Fruit fly (Drosophila melanogaster) whole organism, embryonic: Measurements from ENCODE around the gene CG10761.

ENCODE experiments used
- CG10147 ChIP-seq: fragments of 200-800 bp; sonication (Bioruptor generic); optimal IDR thresholded peaks from 2 replicates; lab custom pipeline; 2019; ENCODE audit warnings: missing biosample characterization, mild to moderate bottlenecking, missing genetic modification characterization, moderate library complexity
- CG10431 ChIP-seq: fragments of 200-800 bp; sonication (Bioruptor generic); optimal IDR thresholded peaks from 3 replicates; lab custom pipeline; 2018; ENCODE audit warnings: missing biosample characterization, mild to moderate bottlenecking, missing genetic modification characterization
- CG11696 ChIP-seq: fragments of 200-800 bp; sonication (Bioruptor generic); IDR thresholded peaks from 2 replicates; pipeline ENCODE4 v1.3.6; 2022; ENCODE audit warnings: missing biosample characterization, missing genetic modification characterization
- CG11723 ChIP-seq: fragments of 200-800 bp; sonication (Bioruptor generic); optimal IDR thresholded peaks from 2 replicates; lab custom pipeline; 2017; ENCODE audit warnings: missing biosample characterization, mild to moderate bottlenecking, missing genetic modification characterization
- CG12236 ChIP-seq: fragments of 200-800 bp; sonication (Bioruptor generic); optimal IDR thresholded peaks from 2 replicates; lab custom pipeline; 2016; ENCODE audit warnings: missing biosample characterization, missing genetic modification characterization
- CG15073 ChIP-seq: fragments of 200-800 bp; sonication (Bioruptor generic); optimal IDR thresholded peaks from 2 replicates; lab custom pipeline; 2016; ENCODE audit warnings: missing biosample characterization, missing genetic modification characterization
- CG16779 ChIP-seq: fragments of 200-800 bp; sonication (Bioruptor generic); IDR thresholded peaks from 2 replicates; pipeline ENCODE4 v1.3.6; 2022; ENCODE audit warnings: missing biosample characterization, missing genetic modification characterization
- CG16815 ChIP-seq: fragments of 200-800 bp; sonication (Bioruptor generic); optimal IDR thresholded peaks from 3 replicates; lab custom pipeline; 2017; ENCODE audit warnings: missing biosample characterization, mild to moderate bottlenecking, missing genetic modification characterization
- CG18011 ChIP-seq: fragments of 200-800 bp; sonication (Bioruptor generic); optimal IDR thresholded peaks from 2 replicates; lab custom pipeline; 2017; ENCODE audit warnings: missing biosample characterization, missing genetic modification characterization, mild to moderate bottlenecking, moderate library complexity, missing genotype
- CG2712 ChIP-seq: fragments of 200-800 bp; optimal IDR thresholded peaks from 3 replicates; lab custom pipeline; 2019; ENCODE audit warnings: missing biosample characterization, mild to moderate bottlenecking, missing genetic modification characterization, moderate library complexity
- CG2875 ChIP-seq: fragments of 200-800 bp; sonication (Bioruptor generic); optimal IDR thresholded peaks from 2 replicates; lab custom pipeline; 2017; ENCODE audit warnings: missing biosample characterization, mild to moderate bottlenecking, missing genetic modification characterization, missing genetic modification reagents
- CG3065 ChIP-seq: fragments of 200-800 bp; sonication (Bioruptor generic); optimal IDR thresholded peaks from 2 replicates; lab custom pipeline; 2016; ENCODE audit warnings: missing biosample characterization, missing genetic modification characterization
- CG31388 ChIP-seq: fragments of 200-800 bp; sonication (Bioruptor generic); optimal IDR thresholded peaks from 2 replicates; lab custom pipeline; 2016; ENCODE audit warnings: missing biosample characterization, missing genetic modification characterization
- CG34376 ChIP-seq: fragments of 200-800 bp; sonication (Bioruptor generic); optimal IDR thresholded peaks from 2 replicates; lab custom pipeline; 2018; ENCODE audit warnings: missing biosample characterization, mild to moderate bottlenecking, missing genetic modification characterization
- CG6689 ChIP-seq: fragments of 200-800 bp; sonication (Bioruptor generic); IDR thresholded peaks from 2 replicates; pipeline ENCODE4 v1.3.6; 2022; ENCODE audit warnings: missing biosample characterization, missing genetic modification characterization
- CG7271 ChIP-seq: fragments of 200-800 bp; sonication (Bioruptor generic); optimal IDR thresholded peaks from 2 replicates; lab custom pipeline; 2018; ENCODE audit warnings: missing biosample characterization, mild to moderate bottlenecking, missing genetic modification characterization, moderate library complexity
- CG7745 ChIP-seq: fragments of 200-800 bp; sonication (Bioruptor generic); optimal IDR thresholded peaks from 2 replicates; lab custom pipeline; 2018; ENCODE audit warnings: missing biosample characterization, mild to moderate bottlenecking, missing genetic modification characterization, moderate library complexity
- CG7786 ChIP-seq: fragments of 200-800 bp; sonication (Bioruptor generic); optimal IDR thresholded peaks from 2 replicates; lab custom pipeline; 2016; ENCODE audit warnings: missing biosample characterization, missing genetic modification characterization
- CG7839 ChIP-seq: fragments of 200-800 bp; sonication (Bioruptor generic); optimal IDR thresholded peaks from 3 replicates; lab custom pipeline; 2018; ENCODE audit warnings: missing biosample characterization, mild to moderate bottlenecking, missing genetic modification characterization, moderate library complexity
- CG7963 ChIP-seq: fragments of 200-800 bp; sonication (Bioruptor generic); IDR thresholded peaks from 3 replicates; pipeline ENCODE4 v1.3.6; 2022; ENCODE audit warnings: missing biosample characterization, missing genetic modification characterization; ENCODE audit not compliant: partially characterized antibody
- CG8359 ChIP-seq: fragments of 200-800 bp; sonication (Bioruptor generic); optimal IDR thresholded peaks from 2 replicates; lab custom pipeline; 2017; ENCODE audit warnings: missing biosample characterization, mild to moderate bottlenecking, missing genetic modification characterization, borderline replicate concordance
- CG8765 ChIP-seq: fragments of 200-800 bp; sonication (Bioruptor generic); IDR thresholded peaks from 2 replicates; pipeline ENCODE4 v1.3.6; 2022; ENCODE audit warnings: missing biosample characterization, missing genetic modification characterization
- Ets97D ChIP-seq: fragments of 200-800 bp; sonication (Bioruptor generic); optimal IDR thresholded peaks from 3 replicates; lab custom pipeline; 2016; ENCODE audit warnings: missing biosample characterization, missing genetic modification characterization
- Hey ChIP-seq: fragments of 200-800 bp; sonication (Bioruptor generic); optimal IDR thresholded peaks from 3 replicates; lab custom pipeline; 2018; ENCODE audit warnings: missing biosample characterization, mild to moderate bottlenecking, missing genetic modification characterization
- HmgD ChIP-seq: fragments of 200-800 bp; sonication (Bioruptor generic); optimal IDR thresholded peaks from 3 replicates; lab custom pipeline; 2016; ENCODE audit warnings: missing biosample characterization, missing genetic modification characterization
- Hmx ChIP-seq: fragments of 200-800 bp; sonication (Bioruptor generic); optimal IDR thresholded peaks from 2 replicates; lab custom pipeline; 2016; ENCODE audit warnings: missing biosample characterization, missing genetic modification characterization
- PHDP ChIP-seq: fragments of 200-800 bp; sonication (Bioruptor generic); optimal IDR thresholded peaks from 3 replicates; lab custom pipeline; 2018; ENCODE audit warnings: missing biosample characterization, mild to moderate bottlenecking, missing genetic modification characterization, moderate library complexity
- Poxn ChIP-seq: fragments of 200-800 bp; sonication (Bioruptor generic); IDR thresholded peaks from 2 replicates; pipeline ENCODE4 v1.3.6; 2022; ENCODE audit warnings: missing biosample characterization, missing genetic modification characterization
- Sry-δ ChIP-seq: fragments of 200-800 bp; sonication (Bioruptor generic); optimal IDR thresholded peaks from 2 replicates; lab custom pipeline; 2016; ENCODE audit warnings: missing biosample characterization, missing genetic modification characterization
- ara ChIP-seq: fragments of 200-800 bp; sonication (Bioruptor generic); IDR thresholded peaks from 2 replicates; pipeline ENCODE4 v1.3.6; 2022; ENCODE audit warnings: missing biosample characterization, missing genetic modification characterization
- bbx ChIP-seq: fragments of 200-800 bp; sonication (Bioruptor generic); IDR thresholded peaks from 2 replicates; pipeline ENCODE4 v1.3.6; 2022; ENCODE audit warnings: missing biosample characterization, missing genetic modification characterization; ENCODE audit not compliant: partially characterized antibody
- corto ChIP-seq: fragments of 200-800 bp; sonication (Bioruptor generic); optimal IDR thresholded peaks from 2 replicates; lab custom pipeline; 2016; ENCODE audit warnings: missing biosample characterization, mild to moderate bottlenecking, missing genetic modification characterization, moderate library complexity
- crol ChIP-seq: fragments of 200-800 bp; sonication (Bioruptor generic); IDR thresholded peaks from 2 replicates; pipeline ENCODE4 v1.3.6; 2022; ENCODE audit warnings: missing biosample characterization, missing genetic modification characterization
- disco-r ChIP-seq: fragments of 200-800 bp; sonication (Bioruptor generic); optimal IDR thresholded peaks from 2 replicates; lab custom pipeline; 2016; ENCODE audit warnings: missing biosample characterization, missing genetic modification characterization
- ewg ChIP-seq: fragments of 200-800 bp; sonication (Bioruptor generic); optimal IDR thresholded peaks from 3 replicates; lab custom pipeline; 2017; ENCODE audit warnings: mild to moderate bottlenecking, missing biosample characterization, missing genetic modification reagents, missing genetic modification characterization
- jumu ChIP-seq: fragments of 200-800 bp; sonication (Bioruptor generic); optimal IDR thresholded peaks from 3 replicates; lab custom pipeline; 2016; ENCODE audit warnings: missing biosample characterization, missing genetic modification characterization
- lola ChIP-seq, 3 experiments: fragments of >200 bp in 2 of 3; fragments of 200-800 bp in 1 of 3; sonication (Bioruptor generic) in 1 of 3; optimal IDR thresholded peaks; 2 replicates each; lab custom pipeline; 2017 to 2019; ENCODE audit warnings: missing biosample characterization in 3 of 3, missing genetic modification characterization in 3 of 3, mild to moderate bottlenecking in 1 of 3, moderate library complexity in 1 of 3
- lov ChIP-seq, 2 experiments: fragments of 200-800 bp in 1 of 2; fragments of >200 bp in 1 of 2; sonication (Bioruptor generic) in 1 of 2; IDR thresholded peaks in 1 of 2; optimal IDR thresholded peaks in 1 of 2; 2 replicates in 1 of 2; 3 replicates in 1 of 2; pipeline versions ENCODE4 v1.3.6 to Lab custom; 2017 to 2022; ENCODE audit warnings: missing biosample characterization in 1 of 2, missing genetic modification characterization in 1 of 2
- org-1 ChIP-seq: fragments of 200-800 bp; sonication (Bioruptor generic); optimal IDR thresholded peaks from 2 replicates; lab custom pipeline; 2017; ENCODE audit warnings: missing biosample characterization, missing genetic modification characterization
- pho ChIP-seq: fragments of 200-800 bp; sonication (Bioruptor generic); optimal IDR thresholded peaks from 2 replicates; lab custom pipeline; 2016; ENCODE audit warnings: missing biosample characterization, missing genetic modification characterization
- phol ChIP-seq: fragments of 200-800 bp; sonication (Bioruptor generic); optimal IDR thresholded peaks from 3 replicates; lab custom pipeline; 2018; ENCODE audit warnings: missing biosample characterization, mild to moderate bottlenecking, missing genetic modification characterization, moderate library complexity
- row ChIP-seq: fragments of 200-800 bp; sonication (Bioruptor generic); IDR thresholded peaks from 3 replicates; pipeline ENCODE4 v1.3.6; 2022; ENCODE audit warnings: missing biosample characterization, missing genetic modification characterization
- sens ChIP-seq: fragments of 200-800 bp; sonication (Bioruptor generic); peaks from one replicate; lab custom pipeline; 2016; ENCODE audit warnings: missing biosample characterization, missing genetic modification characterization
- slp2 ChIP-seq: fragments of 200-800 bp; sonication (Bioruptor generic); optimal IDR thresholded peaks from 2 replicates; lab custom pipeline; 2016; ENCODE audit warnings: missing biosample characterization, missing genetic modification characterization
- ssp ChIP-seq: fragments of 200-800 bp; sonication (Bioruptor generic); IDR thresholded peaks from 2 replicates; pipeline ENCODE4 v1.3.6; 2022; ENCODE audit warnings: missing biosample characterization, missing genetic modification characterization
- tgo ChIP-seq: fragments of 200-800 bp; sonication (Bioruptor generic); IDR thresholded peaks from 3 replicates; pipeline ENCODE4 v1.3.6; 2022; ENCODE audit warnings: missing biosample characterization, missing genetic modification characterization
- toy ChIP-seq: fragments of 200-800 bp; sonication (Bioruptor generic); IDR thresholded peaks from 2 replicates; pipeline ENCODE4 v1.3.6; 2022; ENCODE audit warnings: missing biosample characterization, missing genetic modification characterization
- wek ChIP-seq: fragments of 200-800 bp; sonication (Bioruptor generic); optimal IDR thresholded peaks from 3 replicates; lab custom pipeline; 2018; ENCODE audit warnings: missing biosample characterization, mild to moderate bottlenecking, missing genetic modification characterization, moderate library complexity

Gene CG10761

dm6 chrX:8113386-8114279, 49.0 kb downstream of the CG10761 start (continued):
- TF ChIP-seq phol (tag; lab: Kevin White, UChicago) (peak; percentile 15), CG7786 (GFP tag; lab: Kevin White, UChicago) (peak; percentile 69), Hey (tag; lab: Kevin White, UChicago) (no peak), HmgD (no peak), CG7963 (GFP tag; lab: Robert Waterston, UW) (no peak), wek (no peak), CG34376 (peak; percentile 34), CG10147 (GFP tag; lab: Kevin White, UChicago) (peak; percentile 69), CG16779 (0 out of 2 replicates have a peak, but pooled peaks have one; percentile 32), CG16815 (GFP tag; lab: Kevin White, UChicago) (no peak), row (peak; percentile 85), CG10431 (GFP tag; lab: Kevin White, UChicago) (no peak), jumu (no peak), pho (GFP tag; lab: Kevin White, UChicago) (peak; percentile 62), toy (GFP tag; lab: Robert Waterston, UW) (peak; percentile 45; the same call in 1 of the 2 replicates), lov (optimal IDR thresholded peaks at IDR 0.05; lab: Kevin White, UChicago) (no peak), lov (GFP tag; IDR thresholded peaks at IDR 0.05; lab: Robert Waterston, UW) (no peak), sens (peak; percentile 72), bbx (GFP tag; lab: Robert Waterston, UW) (no peak), CG12236 (GFP tag; lab: Kevin White, UChicago) (no peak), Ets97D (GFP tag; lab: Kevin White, UChicago) (no peak), CG18011 (peak; percentile 48), org-1 (GFP tag; lab: Kevin White, UChicago) (peak; percentile 36), CG15073 (GFP tag; lab: Kevin White, UChicago) (no peak), crol (GFP tag; lab: Robert Waterston, UW) (no peak), CG6689 (GFP tag; lab: Robert Waterston, UW) (0 out of 2 replicates have a peak, but pooled peaks have one; percentile 18), CG7745 (no peak), CG7271 (tag; lab: Kevin White, UChicago) (no peak), ewg (GFP tag; lab: Kevin White, UChicago) (no peak), Poxn (GFP tag; lab: Robert Waterston, UW) (peak; percentile 72), CG2712 (tag; lab: Kevin White, UChicago) (peak; percentile 38), CG3065 (no peak), disco-r (GFP tag; lab: Kevin White, UChicago) (peak; percentile 4), CG31388 (GFP tag; lab: Kevin White, UChicago) (no peak), CG11723 (GFP tag; lab: Kevin White, UChicago) (no peak), CG7839 (tag; lab: Kevin White, UChicago) (peak; percentile 75), CG8765 (GFP tag; lab: Robert Waterston, UW) (no peak; the same call in 1 of the 2 replicates), Sry-δ (GFP tag; lab: Kevin White, UChicago) (peak; percentile 24), tgo (peak; percentile 60), slp2 (GFP tag; lab: Kevin White, UChicago) (no peak), PHDP (peak; percentile 63), lola (GFP tag; optimal IDR thresholded peaks at IDR 0.05; lab: Kevin White, UChicago) (no peak), ara (GFP tag; lab: Robert Waterston, UW) (no peak), ssp (GFP tag; lab: Robert Waterston, UW) (no peak), Hmx (GFP tag; lab: Kevin White, UChicago) (peak; percentile 37), CG2875 (no peak), corto (GFP tag; lab: Kevin White, UChicago) (no peak), CG11696 (no peak), CG8359 (GFP tag; lab: Kevin White, UChicago) (no peak)
